Fruit fly (Drosophila melanogaster) whole organism, prepupa: ENCODE measurements around the gene CG44227.
A peak's percentile ranks its signal among the peaks of the same experiment; 100 is the strongest.

Experiments
- CG10631 ChIP-seq: fragments of 200-800 bp; sonication (Bioruptor generic); optimal IDR thresholded peaks from 2 replicates; lab custom pipeline; 2016; ENCODE audit warnings: missing biosample characterization, missing genetic modification characterization
- CG10669 ChIP-seq: fragments of 200-800 bp; sonication (Bioruptor generic); optimal IDR thresholded peaks from 3 replicates; lab custom pipeline; 2018; ENCODE audit warnings: missing biosample characterization, mild to moderate bottlenecking, missing genetic modification characterization, moderate library complexity
- CG11294 ChIP-seq: fragments of 200-800 bp; sonication (Bioruptor generic); IDR thresholded peaks from 2 replicates; pipeline ENCODE4 v1.3.6; 2022; ENCODE audit warnings: missing biosample characterization, missing genetic modification characterization
- CG11762 ChIP-seq: fragments of 200-800 bp; sonication (Bioruptor generic); optimal IDR thresholded peaks from 3 replicates; lab custom pipeline; 2016; ENCODE audit warnings: missing biosample characterization, missing genetic modification characterization; ENCODE audit not compliant: insufficient read depth
- CG11902 ChIP-seq: fragments of 200-800 bp; sonication (Bioruptor generic); optimal IDR thresholded peaks from 3 replicates; lab custom pipeline; 2016; ENCODE audit warnings: missing biosample characterization, missing genetic modification characterization
- CG15336 ChIP-seq: fragments of 200-800 bp; sonication (Bioruptor generic); IDR thresholded peaks from 2 replicates; pipeline ENCODE4 v1.3.6; 2022; ENCODE audit warnings: missing biosample characterization, missing genetic modification characterization
- CG1621 ChIP-seq: fragments of 200-800 bp; sonication (Bioruptor generic); optimal IDR thresholded peaks from 3 replicates; lab custom pipeline; 2018; ENCODE audit warnings: missing biosample characterization, mild to moderate bottlenecking, missing genetic modification characterization
- CG3032 ChIP-seq: fragments of 200-800 bp; optimal IDR thresholded peaks from 2 replicates; lab custom pipeline; 2019; ENCODE audit warnings: missing biosample characterization, mild to moderate bottlenecking, missing genetic modification characterization, moderate library complexity
- CG31627 ChIP-seq: fragments of 200-800 bp; sonication (Bioruptor generic); optimal IDR thresholded peaks from 3 replicates; lab custom pipeline; 2016; ENCODE audit warnings: missing biosample characterization, missing genetic modification characterization
- CG3919 ChIP-seq: fragments of 200-800 bp; sonication (Bioruptor generic); optimal IDR thresholded peaks from 3 replicates; lab custom pipeline; 2016; ENCODE audit warnings: missing biosample characterization, missing genetic modification characterization
- CG4318 ChIP-seq: fragments of 200-800 bp; sonication (Bioruptor generic); optimal IDR thresholded peaks from 3 replicates; lab custom pipeline; 2017; ENCODE audit warnings: missing biosample characterization, mild to moderate bottlenecking, missing genetic modification characterization
- CG6163 ChIP-seq: fragments of 200-800 bp; sonication (Bioruptor generic); IDR thresholded peaks from 3 replicates; pipeline ENCODE4 v1.3.6; 2022; ENCODE audit warnings: missing biosample characterization, missing genetic modification characterization
- CG6276 ChIP-seq: fragments of 200-800 bp; sonication (Bioruptor generic); optimal IDR thresholded peaks from 2 replicates; lab custom pipeline; 2017; ENCODE audit warnings: missing biosample characterization, mild to moderate bottlenecking, missing genetic modification characterization
- CG6808 ChIP-seq: fragments of 200-800 bp; sonication (Bioruptor generic); optimal IDR thresholded peaks from 3 replicates; lab custom pipeline; 2017; ENCODE audit warnings: missing biosample characterization, missing genetic modification characterization, mild to moderate bottlenecking, moderate library complexity, missing genetic modification reagents
- CG6854 ChIP-seq: fragments of 200-800 bp; sonication (Bioruptor generic); optimal IDR thresholded peaks from 2 replicates; lab custom pipeline; 2017; ENCODE audit warnings: missing biosample characterization, mild to moderate bottlenecking, missing genetic modification characterization
- CG8119 ChIP-seq: fragments of 200-800 bp; sonication (Bioruptor generic); IDR thresholded peaks from 3 replicates; pipeline ENCODE4 v1.3.6; 2022; ENCODE audit warnings: missing biosample characterization, missing genetic modification characterization
- CG8319 ChIP-seq: fragments of 200-800 bp; sonication (Bioruptor generic); optimal IDR thresholded peaks from 3 replicates; lab custom pipeline; 2016; ENCODE audit warnings: missing biosample characterization, missing genetic modification characterization
- CG8632 ChIP-seq: fragments of 200-800 bp; sonication (Bioruptor generic); optimal IDR thresholded peaks from 3 replicates; lab custom pipeline; 2016; ENCODE audit warnings: missing biosample characterization, missing genetic modification characterization
- CG9139 ChIP-seq: fragments of 200-800 bp; sonication (Bioruptor generic); optimal IDR thresholded peaks from 3 replicates; lab custom pipeline; 2017; ENCODE audit warnings: missing biosample characterization, mild to moderate bottlenecking, missing genetic modification characterization
- Eip75B ChIP-seq: fragments of 200-800 bp; sonication (Bioruptor generic); optimal IDR thresholded peaks from 3 replicates; lab custom pipeline; 2016; ENCODE audit warnings: missing biosample characterization, missing genetic modification characterization
- Eip78C ChIP-seq: fragments of 200-800 bp; sonication (Bioruptor generic); peaks from one replicate; lab custom pipeline; 2016; ENCODE audit warnings: missing biosample characterization, missing genetic modification characterization
- Eip93F ChIP-seq: fragments of 200-800 bp; sonication (Bioruptor generic); optimal IDR thresholded peaks from 2 replicates; lab custom pipeline; 2016; ENCODE audit warnings: missing biosample characterization, mild to moderate bottlenecking, missing genetic modification characterization
- Ets21C ChIP-seq: fragments of 200-800 bp; sonication (Bioruptor generic); optimal IDR thresholded peaks from 3 replicates; lab custom pipeline; 2016; ENCODE audit warnings: missing biosample characterization, missing genetic modification characterization
- Ets96B ChIP-seq: fragments of 200-800 bp; optimal IDR thresholded peaks from 2 replicates; lab custom pipeline; 2019; ENCODE audit warnings: missing biosample characterization, mild to moderate bottlenecking, missing genetic modification characterization, moderate library complexity
- Gug ChIP-seq: fragments of 200-800 bp; sonication (Bioruptor generic); IDR thresholded peaks from 2 replicates; pipeline ENCODE4 v1.3.6; 2022; ENCODE audit warnings: missing biosample characterization, missing genetic modification characterization
- Hr38 ChIP-seq: sonication (Bioruptor generic); optimal IDR thresholded peaks from 2 replicates; lab custom pipeline; 2016; ENCODE audit warnings: missing biosample characterization, missing genetic modification characterization
- Hr39 ChIP-seq: fragments of 200-800 bp; sonication (Bioruptor generic); optimal IDR thresholded peaks from 2 replicates; lab custom pipeline; 2016; ENCODE audit warnings: missing biosample characterization, missing genetic modification characterization
- Hr4 ChIP-seq: fragments of 200-800 bp; sonication (Bioruptor generic); optimal IDR thresholded peaks from 3 replicates; lab custom pipeline; 2016; ENCODE audit warnings: missing biosample characterization, missing genetic modification characterization
- Lpt ChIP-seq: fragments of 200-800 bp; sonication (Bioruptor generic); optimal IDR thresholded peaks from 3 replicates; lab custom pipeline; 2016; ENCODE audit warnings: missing biosample characterization, missing genetic modification characterization
- OdsH ChIP-seq: fragments of 200-800 bp; sonication (Bioruptor generic); optimal IDR thresholded peaks from 3 replicates; lab custom pipeline; 2016; ENCODE audit warnings: missing biosample characterization, missing genetic modification characterization
- Sox102F ChIP-seq: fragments of 200-800 bp; sonication (Bioruptor generic); optimal IDR thresholded peaks from 2 replicates; lab custom pipeline; 2016; ENCODE audit warnings: missing biosample characterization, mild to moderate bottlenecking, missing genetic modification characterization
- Sox14 ChIP-seq: fragments of 200-800 bp; sonication (Bioruptor generic); optimal IDR thresholded peaks from 3 replicates; lab custom pipeline; 2016; ENCODE audit warnings: missing biosample characterization, missing genetic modification characterization
- achi ChIP-seq: fragments of 200-800 bp; sonication (Bioruptor generic); optimal IDR thresholded peaks from 3 replicates; lab custom pipeline; 2016; ENCODE audit warnings: missing biosample characterization, missing genetic modification characterization
- acj6 ChIP-seq: fragments of 200-800 bp; sonication (Bioruptor generic); optimal IDR thresholded peaks from 3 replicates; lab custom pipeline; 2016; ENCODE audit warnings: missing biosample characterization, missing genetic modification characterization
- dac ChIP-seq: fragments of 200-800 bp; sonication (Bioruptor generic); optimal IDR thresholded peaks from 2 replicates; lab custom pipeline; 2017; ENCODE audit warnings: missing biosample characterization, mild to moderate bottlenecking, missing genetic modification characterization
- eg ChIP-seq: fragments of 200-800 bp; sonication (Bioruptor generic); IDR thresholded peaks from 3 replicates; pipeline ENCODE4 v1.3.6; 2022; ENCODE audit warnings: missing biosample characterization, missing genetic modification characterization
- fd59A ChIP-seq: fragments of 200-800 bp; sonication (Bioruptor generic); optimal IDR thresholded peaks from 2 replicates; lab custom pipeline; 2017; ENCODE audit warnings: missing biosample characterization, mild to moderate bottlenecking, missing genetic modification characterization, missing genetic modification reagents
- fd85E ChIP-seq: fragments of 200-800 bp; sonication (Bioruptor generic); optimal IDR thresholded peaks from 3 replicates; lab custom pipeline; 2016; ENCODE audit warnings: missing biosample characterization, missing genetic modification characterization
- lz ChIP-seq: fragments of 200-800 bp; sonication (Bioruptor generic); optimal IDR thresholded peaks from 3 replicates; lab custom pipeline; 2016; ENCODE audit warnings: missing biosample characterization, missing genetic modification characterization
- net ChIP-seq: fragments of 200-800 bp; sonication (Bioruptor generic); optimal IDR thresholded peaks from 3 replicates; lab custom pipeline; 2016; ENCODE audit warnings: missing biosample characterization, missing genetic modification characterization
- pdm3 ChIP-seq: fragments of 200-800 bp; sonication (Bioruptor generic); optimal IDR thresholded peaks from 3 replicates; lab custom pipeline; 2016; ENCODE audit warnings: missing biosample characterization, missing genetic modification characterization
- salr ChIP-seq, 2 experiments: fragments of 200-800 bp; sonication (Bioruptor generic); optimal IDR thresholded peaks; 3 replicates each; lab custom pipeline; 2016 to 2018; ENCODE audit warnings: missing biosample characterization in 2 of 2, missing genetic modification characterization in 2 of 2, mild to moderate bottlenecking in 1 of 2
- ss ChIP-seq, 2 experiments: fragments of 200-800 bp; sonication (Bioruptor generic); optimal IDR thresholded peaks; 2 replicates in 1 of 2; 3 replicates in 1 of 2; lab custom pipeline; 2017 to 2018; ENCODE audit warnings: mild to moderate bottlenecking in 2 of 2, missing biosample characterization in 2 of 2, missing genetic modification characterization in 2 of 2, moderate library complexity in 1 of 2
- svp ChIP-seq: fragments of 200-800 bp; sonication (Bioruptor generic); peaks from one replicate; lab custom pipeline; 2016; ENCODE audit warnings: missing biosample characterization, missing genetic modification characterization
- topi ChIP-seq: fragments of 200-800 bp; sonication (Bioruptor generic); optimal IDR thresholded peaks from 3 replicates; lab custom pipeline; 2016; ENCODE audit warnings: missing biosample characterization, missing genetic modification characterization

CG44227 gene

DNA sequence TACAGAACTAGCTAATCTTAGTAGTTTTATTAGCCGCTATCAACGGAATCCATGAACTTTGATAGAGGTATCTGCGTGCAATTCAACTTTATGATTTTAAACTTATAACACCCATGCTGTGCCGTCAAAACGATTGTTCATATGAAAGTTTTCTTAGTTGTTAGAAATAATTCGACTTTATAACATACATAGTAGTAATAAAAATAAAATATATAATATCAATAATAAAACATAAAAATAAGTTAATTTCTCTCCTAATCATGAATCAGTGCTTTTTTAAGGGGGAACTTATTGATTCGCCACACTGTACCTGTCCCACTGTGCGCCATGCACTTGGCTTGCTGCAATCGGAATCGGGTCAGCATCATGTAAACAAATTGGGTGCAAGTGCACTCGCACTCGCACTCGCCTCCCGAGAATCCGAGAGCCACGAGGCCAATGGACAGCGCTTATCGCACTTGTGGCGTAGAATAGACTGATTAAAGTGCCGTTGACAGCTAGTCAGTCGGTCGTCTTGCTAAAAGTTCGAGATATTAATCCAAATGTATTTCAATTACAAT lies 27.0 kb upstream of the CG44227 start (continued):
- TF ChIP-seq Ets21C (GFP tag; lab: Kevin White, UChicago), result no peak
- TF ChIP-seq CG3032 (tag; lab: Kevin White, UChicago), result no peak
- TF ChIP-seq CG10631, result no peak
- TF ChIP-seq OdsH (GFP tag; lab: Kevin White, UChicago), result no peak
- no peak for TF ChIP-seq dac
- peak; percentile 2 for TF ChIP-seq Eip93F
- no peak for TF ChIP-seq CG31627 (GFP tag; lab: Kevin White, UChicago)
- TF ChIP-seq acj6 (GFP tag; lab: Kevin White, UChicago), result no peak

DNA sequence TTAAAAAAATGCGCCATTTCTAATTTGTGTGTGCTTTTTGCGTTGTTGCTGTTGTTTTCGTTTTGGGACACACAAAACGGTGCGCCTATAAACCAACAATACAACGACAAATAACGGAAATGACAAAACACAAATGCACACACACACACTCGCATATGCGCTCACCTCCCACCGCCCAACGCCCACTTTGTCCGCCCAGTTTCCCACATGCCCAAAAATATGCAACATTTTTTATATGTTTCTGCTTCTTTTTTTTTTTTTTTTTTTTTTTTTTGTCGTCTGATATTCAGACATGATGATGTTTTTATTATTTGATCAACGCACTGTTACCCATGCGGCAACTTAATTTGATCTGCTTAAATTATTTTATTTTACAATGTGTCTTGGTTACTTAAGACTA lies 22.2 kb upstream of the CG44227 start:
- TF ChIP-seq CG9139 (GFP tag; lab: Kevin White, UChicago) (no peak), Ets96B (peak; percentile 9), achi (GFP tag; lab: Kevin White, UChicago) (peak; percentile 9), CG6163 (peak; percentile 84)
- TF ChIP-seq, all 60 proteins: peak for 3

- no peak for TF ChIP-seq Eip93F
- peak; percentile 44 for TF ChIP-seq CG3032 (tag; lab: Kevin White, UChicago)
- TF ChIP-seq Ets96B, result peak; percentile 43
- TF ChIP-seq Sox14 (GFP tag; lab: Kevin White, UChicago), result no peak
- no peak for TF ChIP-seq Ets21C (GFP tag; lab: Kevin White, UChicago)
- no peak for TF ChIP-seq Eip78C (GFP tag; lab: Kevin White, UChicago)
- TF ChIP-seq salr (GFP tag; optimal IDR thresholded peaks at IDR 0.05; lab: Kevin White, UChicago), result no peak
- peak; percentile 25 for TF ChIP-seq net (GFP tag; lab: Kevin White, UChicago)
- TF ChIP-seq CG8119, result 0 out of 3 replicates have a peak, but pooled peaks have one; percentile 20
- TF ChIP-seq fd85E (GFP tag; lab: Kevin White, UChicago), result no peak
- 0 out of 3 replicates have a peak, but pooled peaks have one; percentile 26 for TF ChIP-seq eg (GFP tag; lab: Robert Waterston, UW)
- no peak for TF ChIP-seq Hr38
- TF ChIP-seq CG31627 (GFP tag; lab: Kevin White, UChicago), result no peak
- no peak for TF ChIP-seq dac
- TF ChIP-seq CG10669 (GFP tag; lab: Kevin White, UChicago), result peak; percentile 47
- TF ChIP-seq acj6 (GFP tag; lab: Kevin White, UChicago), result no peak
- TF ChIP-seq CG4318 (GFP tag; lab: Kevin White, UChicago), result no peak
- no peak for TF ChIP-seq Eip75B (GFP tag; lab: Kevin White, UChicago)
- TF ChIP-seq lz (GFP tag; lab: Kevin White, UChicago), result no peak
- peak; percentile 12 for TF ChIP-seq svp (GFP tag; lab: Kevin White, UChicago)
- peak; percentile 68; the same call in 2 of the 3 replicates for TF ChIP-seq CG6163
- TF ChIP-seq topi (GFP tag; lab: Kevin White, UChicago), result no peak
- no peak for TF ChIP-seq Hr39 (GFP tag; lab: Kevin White, UChicago)
- TF ChIP-seq CG15336 (GFP tag; lab: Robert Waterston, UW), result no peak
- TF ChIP-seq Lpt, result no peak
- peak; percentile 31 for TF ChIP-seq CG6276 (GFP tag; lab: Kevin White, UChicago)
- TF ChIP-seq Gug (GFP tag; lab: Robert Waterston, UW), result no peak
- no peak for TF ChIP-seq Hr4 (GFP tag; lab: Kevin White, UChicago)
- no peak for TF ChIP-seq pdm3 (GFP tag; lab: Kevin White, UChicago)
- peak; percentile 55 for TF ChIP-seq CG6808 (GFP tag; lab: Kevin White, UChicago)
- TF ChIP-seq achi (GFP tag; lab: Kevin White, UChicago), result no peak
- no peak for TF ChIP-seq fd59A (GFP tag; lab: Kevin White, UChicago)
- TF ChIP-seq CG3919, result peak; percentile 17
- peak; percentile 6 for TF ChIP-seq CG8632 (GFP tag; lab: Kevin White, UChicago)
- no peak for TF ChIP-seq CG11902 (GFP tag; lab: Kevin White, UChicago)
- peak; percentile 48 to 80 for TF ChIP-seq ss (GFP tag; optimal IDR thresholded peaks at IDR 0.05; lab: Kevin White, UChicago)
- peak; percentile 32 for TF ChIP-seq CG1621 (tag; lab: Kevin White, UChicago)
- TF ChIP-seq CG11762 (GFP tag; lab: Kevin White, UChicago), result no peak
- no peak for TF ChIP-seq CG6854
- no peak for TF ChIP-seq OdsH (GFP tag; lab: Kevin White, UChicago)
- 0 out of 2 replicates have a peak, but pooled peaks have one; percentile 6 for TF ChIP-seq CG11294 (GFP tag; lab: Robert Waterston, UW)
- TF ChIP-seq Sox102F, result peak; percentile 7
- TF ChIP-seq CG8319 (GFP tag; lab: Kevin White, UChicago), result no peak
Measured at dm6 chr3R:8705323-8706097, 20.5 kb upstream of the CG44227 start.
